Fruit fly (Drosophila melanogaster): ENCODE results near the gene nes.

- TF ChIP-seq kay (GFP tag; optimal IDR thresholded peaks at IDR 0.05) (no peak), jumu (GFP tag; optimal IDR thresholded peaks at IDR 0.05) (no peak), CG3407 (GFP tag; optimal IDR thresholded peaks at IDR 0.05) (no peak), Poxn (GFP tag; IDR thresholded peaks at IDR 0.05) (no peak), Gug (GFP tag; IDR thresholded peaks at IDR 0.05) (no peak), gfzf (GFP tag; optimal IDR thresholded peaks at IDR 0.05) (no peak), nerfin-1 (tag; optimal IDR thresholded peaks at IDR 0.05) (no peak), CG18262 (tag; optimal IDR thresholded peaks at IDR 0.05) (no peak), CG15269 (tag; optimal IDR thresholded peaks at IDR 0.05) (no peak)
Measured at dm6 chr3L:19221455-19221854, 39.0 kb downstream of the nes start.

Measured in whole organism, embryonic.